Worm (Caenorhabditis elegans): Measurements from ENCODE around the gene arl-5.

DNA sequence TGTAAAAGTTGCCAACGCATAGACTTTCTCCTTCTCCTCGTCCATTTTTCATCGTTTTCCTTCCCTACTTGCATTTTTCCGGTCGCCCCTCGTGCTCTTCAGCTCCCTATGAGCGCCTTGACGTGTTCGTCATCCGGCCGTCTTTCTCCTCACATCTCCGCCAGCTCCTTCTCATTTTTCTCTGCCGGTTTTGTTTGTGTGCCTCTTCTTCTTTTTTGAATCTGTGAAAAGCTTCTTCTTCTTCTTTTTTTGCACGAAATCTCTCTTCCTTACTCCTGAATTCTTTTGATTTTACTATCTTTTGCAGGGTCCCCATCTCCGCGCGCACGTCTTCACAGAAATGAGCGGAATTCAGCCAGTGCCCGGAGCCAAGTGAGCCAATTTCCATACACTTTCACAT, 28.5 kb downstream of the arl-5 start, which contains the start of gene K11H3.3:
- TF ChIP-seq unc-62 (GFP tag; optimal IDR thresholded peaks at IDR 0.05): no peak
- no peak for TF ChIP-seq mep-1 (tag; optimal IDR thresholded peaks at IDR 0.05)
- TF ChIP-seq nhr-11 (tag; optimal IDR thresholded peaks at IDR 0.05): no peak
- TF ChIP-seq nhr-237 (tag; optimal IDR thresholded peaks at IDR 0.05): no peak
- TF ChIP-seq lin-15B (tag; optimal IDR thresholded peaks at IDR 0.05): no peak
- TF ChIP-seq pag-3 (tag; optimal IDR thresholded peaks at IDR 0.05; ENCODE audit: borderline replicate concordance, insufficient read depth): no peak
- TF ChIP-seq C16A3.4 (tag; optimal IDR thresholded peaks at IDR 0.05): no peak
- no peak for TF ChIP-seq egl-13 (tag; optimal IDR thresholded peaks at IDR 0.05)
- no peak for TF ChIP-seq efl-1 (optimal IDR thresholded peaks at IDR 0.05)
- peak in 1 of 2 experiments; percentile 42 for TF ChIP-seq efl-1 (GFP tag; optimal IDR thresholded peaks at IDR 0.05 in 1 of 2)
- TF ChIP-seq ceh-8 (GFP tag; optimal IDR thresholded peaks at IDR 0.05): no peak
